Fruit fly (Drosophila melanogaster) whole organism: ENCODE results near the gene ZC3H3.

Experiments
- CG8478 ChIP-seq: fragments of >200 bp; optimal IDR thresholded peaks from 2 replicates; lab custom pipeline; 2018; ENCODE audit warnings: inconsistent platforms
- Dll ChIP-seq: fragments of >200 bp; optimal IDR thresholded peaks from 2 replicates; lab custom pipeline; 2017
- EcR ChIP-seq, 2 experiments: fragments of >200 bp; optimal IDR thresholded peaks; 2 replicates each; lab custom pipeline; 2017; ENCODE audit warnings: missing biosample characterization in 2 of 2, missing genetic modification characterization in 2 of 2, missing genetic modification reagents in 2 of 2
- pan ChIP-seq: fragments of >200 bp; optimal IDR thresholded peaks from 2 replicates; lab custom pipeline; 2017
- psq ChIP-seq: fragments of >200 bp; optimal IDR thresholded peaks from 2 replicates; lab custom pipeline; 2017
- usp ChIP-seq: fragments of >200 bp; optimal IDR thresholded peaks from 2 replicates; lab custom pipeline; 2017; ENCODE audit warnings: missing biosample characterization, missing genetic modification characterization, mixed read lengths

Gene ZC3H3

dm6 chr3L:8541669-8542068 is 32.1 kb upstream of the ZC3H3 start:
- TF ChIP-seq CG8478 (lab: Kevin White, UChicago) (no peak), Dll (no peak), usp (GFP tag; lab: Kevin White, UChicago) (no peak), pan (lab: Kevin White, UChicago) (no peak), EcR (GFP tag; optimal IDR thresholded peaks at IDR 0.05; lab: Kevin White, UChicago) (no peak), psq (lab: Kevin White, UChicago) (no peak)

dm6 chr3L:8540509-8540908 is 30.9 kb upstream of the ZC3H3 start:
- TF ChIP-seq EcR (GFP tag; optimal IDR thresholded peaks at IDR 0.05; lab: Kevin White, UChicago) (no peak), usp (GFP tag; lab: Kevin White, UChicago) (no peak), CG8478 (lab: Kevin White, UChicago) (no peak), Dll (no peak), pan (lab: Kevin White, UChicago) (no peak), psq (lab: Kevin White, UChicago) (no peak)

- no peak for TF ChIP-seq psq (lab: Kevin White, UChicago)
- no peak for TF ChIP-seq CG8478 (lab: Kevin White, UChicago)
- TF ChIP-seq Dll, result no peak
- no peak for TF ChIP-seq usp (GFP tag; lab: Kevin White, UChicago)
- no peak for TF ChIP-seq EcR (GFP tag; optimal IDR thresholded peaks at IDR 0.05; lab: Kevin White, UChicago)
- no peak for TF ChIP-seq pan (lab: Kevin White, UChicago)
These were observed 28.8 kb upstream of the ZC3H3 start for dm6 chr3L:8538355-8538754.

- no peak for TF ChIP-seq usp (GFP tag; lab: Kevin White, UChicago)
- no peak for TF ChIP-seq pan (lab: Kevin White, UChicago)
- TF ChIP-seq EcR (GFP tag; optimal IDR thresholded peaks at IDR 0.05; lab: Kevin White, UChicago), result no peak
- TF ChIP-seq CG8478 (lab: Kevin White, UChicago), result no peak
These were observed 26.8 kb upstream of the ZC3H3 start for dm6 chr3L:8536387-8536786.

dm6 chr3L:8534386-8535306 is 25.1 kb upstream of the ZC3H3 start, which contains the start of gene ergic53:
ergic53 (plus strand) TSS chr3L:8534977.
- no peak for TF ChIP-seq EcR (GFP tag; optimal IDR thresholded peaks at IDR 0.05; lab: Kevin White, UChicago)
- TF ChIP-seq Dll, result no peak
- no peak for TF ChIP-seq pan (lab: Kevin White, UChicago)
- TF ChIP-seq usp (GFP tag; lab: Kevin White, UChicago), result no peak
- no peak for TF ChIP-seq psq (lab: Kevin White, UChicago)
- no peak for TF ChIP-seq CG8478 (lab: Kevin White, UChicago)

- TF ChIP-seq usp (GFP tag; lab: Kevin White, UChicago), result no peak
- TF ChIP-seq EcR (GFP tag; optimal IDR thresholded peaks at IDR 0.05; lab: Kevin White, UChicago), result no peak
- no peak for TF ChIP-seq Dll
- no peak for TF ChIP-seq psq (lab: Kevin White, UChicago)
- no peak for TF ChIP-seq pan (lab: Kevin White, UChicago)
- no peak for TF ChIP-seq CG8478 (lab: Kevin White, UChicago)
These were observed 20.1 kb upstream of the ZC3H3 start for dm6 chr3L:8529701-8530100.

dm6 chr3L:8528546-8528945 is 19.0 kb upstream of the ZC3H3 start:
- TF ChIP-seq EcR (GFP tag; optimal IDR thresholded peaks at IDR 0.05; lab: Kevin White, UChicago) (no peak), CG8478 (lab: Kevin White, UChicago) (no peak), usp (GFP tag; lab: Kevin White, UChicago) (no peak), pan (lab: Kevin White, UChicago) (no peak), Dll (no peak), psq (lab: Kevin White, UChicago) (no peak)

- TF ChIP-seq Dll (no peak), EcR (GFP tag; optimal IDR thresholded peaks at IDR 0.05; lab: Kevin White, UChicago) (no peak), psq (lab: Kevin White, UChicago) (no peak), pan (lab: Kevin White, UChicago) (no peak), usp (GFP tag; lab: Kevin White, UChicago) (no peak), CG8478 (lab: Kevin White, UChicago) (no peak)
These were observed 18.3 kb upstream of the ZC3H3 start for dm6 chr3L:8527829-8528228.

- TF ChIP-seq psq (lab: Kevin White, UChicago) (no peak), CG8478 (lab: Kevin White, UChicago) (no peak)
These were observed 16.3 kb upstream of the ZC3H3 start for dm6 chr3L:8525691-8526421.

- TF ChIP-seq CG8478 (lab: Kevin White, UChicago), result no peak
- TF ChIP-seq EcR (GFP tag; optimal IDR thresholded peaks at IDR 0.05; lab: Kevin White, UChicago), result no peak
- TF ChIP-seq usp (GFP tag; lab: Kevin White, UChicago), result no peak
- TF ChIP-seq psq (lab: Kevin White, UChicago), result no peak
- TF ChIP-seq Dll, result no peak
- no peak for TF ChIP-seq pan (lab: Kevin White, UChicago)
These were observed 15.5 kb upstream of the ZC3H3 start, which contains the start of the genes GstO1 and foi for dm6 chr3L:8524816-8525625. GstO1 (minus strand) TSS chr3L:8524866. foi (plus strand) TSS chr3L:8525244.

dm6 chr3L:8523257-8523656 is 13.7 kb upstream of the ZC3H3 start, which contains the start of gene GstO2:
GstO2 (minus strand) TSS chr3L:8523501.
- TF ChIP-seq Dll (no peak), usp (GFP tag; lab: Kevin White, UChicago) (no peak), CG8478 (lab: Kevin White, UChicago) (no peak), EcR (GFP tag; optimal IDR thresholded peaks at IDR 0.05; lab: Kevin White, UChicago) (no peak), psq (lab: Kevin White, UChicago) (no peak), pan (lab: Kevin White, UChicago) (no peak)
